Worm (Caenorhabditis elegans): ENCODE data around the gene spe-29.

The spe-29 gene

DNA sequence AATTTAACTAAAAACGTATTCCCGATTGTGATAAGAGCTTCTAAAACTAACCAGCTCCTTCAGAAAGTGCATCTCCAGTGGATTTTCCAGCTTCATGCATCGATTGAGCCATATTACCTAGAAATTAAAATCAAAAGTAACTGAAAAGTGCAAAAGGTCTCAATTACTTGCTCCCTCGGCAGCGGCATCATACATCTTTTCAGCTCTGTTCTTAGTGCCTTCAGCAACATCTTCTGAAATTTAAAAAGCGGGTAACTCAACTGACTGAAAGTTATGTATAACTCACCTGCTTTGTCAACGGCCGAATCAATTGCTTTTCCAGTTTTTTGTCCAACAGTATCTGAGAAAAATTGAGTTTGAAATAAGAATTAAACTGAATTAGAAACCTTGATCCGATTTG is 9.3 kb upstream of the spe-29 start:
- TF ChIP-seq ceh-36 (tag; optimal IDR thresholded peaks at IDR 0.05), result no peak
- TF ChIP-seq hmg-4 (GFP tag; optimal IDR thresholded peaks at IDR 0.05), result no peak
- TF ChIP-seq tra-4 (tag; optimal IDR thresholded peaks at IDR 0.05), result no peak
- TF ChIP-seq ceh-13 (GFP tag; optimal IDR thresholded peaks at IDR 0.05), result no peak
- TF ChIP-seq tbx-37 (GFP tag; conservative IDR thresholded peaks at IDR 0.05), result no peak
- TF ChIP-seq tbx-11 (GFP tag; IDR thresholded peaks at IDR 0.05), result no peak
- no peak for TF ChIP-seq scrt-1 (GFP tag; IDR thresholded peaks at IDR 0.05)
- no peak for TF ChIP-seq sea-1 (GFP tag; conservative IDR thresholded peaks at IDR 0.05)
- TF ChIP-seq ama-1 (optimal IDR thresholded peaks at IDR 0.05), result no peak
- TF ChIP-seq B0310.2 (tag; optimal IDR thresholded peaks at IDR 0.05), result no peak
- TF ChIP-seq pes-1 (GFP tag; IDR thresholded peaks at IDR 0.05), result no peak
- no peak for TF ChIP-seq aly-1 (tag; optimal IDR thresholded peaks at IDR 0.05)
- no peak for TF ChIP-seq ets-7 (tag; optimal IDR thresholded peaks at IDR 0.05)
- TF ChIP-seq F13C5.2 (tag; optimal IDR thresholded peaks at IDR 0.05), result no peak
- no peak for TF ChIP-seq hmbx-1 (tag; optimal IDR thresholded peaks at IDR 0.05)
- TF ChIP-seq hnd-1 (tag; optimal IDR thresholded peaks at IDR 0.05), result no peak
- no peak for TF ChIP-seq flt-1 (GFP tag; IDR thresholded peaks at IDR 0.05)

DNA sequence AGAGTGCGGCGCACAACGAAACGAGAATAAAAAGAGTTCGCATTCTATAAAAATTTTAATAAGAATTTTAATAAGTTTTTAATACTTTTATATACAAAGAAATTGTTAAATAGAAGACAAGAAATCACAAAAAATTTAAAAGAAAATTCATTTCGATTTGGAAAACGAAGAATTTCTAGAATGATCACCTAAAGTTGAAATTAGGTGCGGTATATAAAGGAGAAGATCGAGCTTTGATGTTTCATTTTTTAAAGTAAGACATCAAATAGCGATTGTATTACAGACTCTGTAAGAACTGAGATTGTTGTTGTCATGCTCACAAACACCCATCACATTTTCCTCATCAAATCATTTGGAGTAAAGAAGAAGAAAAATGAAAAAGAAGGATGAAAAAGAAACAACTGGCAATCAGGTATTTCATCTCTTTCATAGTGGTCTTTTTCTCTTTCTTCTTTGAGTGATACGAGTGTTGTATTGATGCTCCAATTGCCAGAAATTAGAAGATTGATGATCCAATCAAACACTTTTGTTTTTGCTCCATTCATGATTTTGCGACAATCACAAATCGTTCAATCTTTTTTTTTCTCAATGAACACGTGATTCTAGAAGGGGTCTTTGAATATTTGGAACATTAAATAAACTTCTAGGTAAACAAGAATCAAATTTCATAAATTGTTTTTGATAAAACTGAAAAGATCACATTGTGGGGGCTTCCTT is 5.3 kb upstream of the spe-29 start, which contains the start of gene dur-1:
dur-1 (minus strand) TSS at position 51 of the 717 bp plus-strand sequence.
- TF ChIP-seq ets-7 (tag; optimal IDR thresholded peaks at IDR 0.05) (no peak), scrt-1 (GFP tag; IDR thresholded peaks at IDR 0.05) (no peak), sea-1 (GFP tag; conservative IDR thresholded peaks at IDR 0.05) (no peak), F13C5.2 (tag; optimal IDR thresholded peaks at IDR 0.05) (no peak), ama-1 (optimal IDR thresholded peaks at IDR 0.05) (no peak), ceh-13 (GFP tag; optimal IDR thresholded peaks at IDR 0.05) (no peak), hmg-4 (GFP tag; optimal IDR thresholded peaks at IDR 0.05) (no peak), aly-1 (tag; optimal IDR thresholded peaks at IDR 0.05) (no peak), ceh-36 (tag; optimal IDR thresholded peaks at IDR 0.05) (no peak), tra-4 (tag; optimal IDR thresholded peaks at IDR 0.05) (no peak), hnd-1 (tag; optimal IDR thresholded peaks at IDR 0.05) (no peak), tbx-11 (GFP tag; IDR thresholded peaks at IDR 0.05) (no peak), hmbx-1 (tag; optimal IDR thresholded peaks at IDR 0.05) (no peak), tbx-37 (GFP tag; conservative IDR thresholded peaks at IDR 0.05) (no peak), pes-1 (GFP tag; IDR thresholded peaks at IDR 0.05) (no peak), B0310.2 (tag; optimal IDR thresholded peaks at IDR 0.05) (no peak), flt-1 (GFP tag; IDR thresholded peaks at IDR 0.05) (no peak)

DNA sequence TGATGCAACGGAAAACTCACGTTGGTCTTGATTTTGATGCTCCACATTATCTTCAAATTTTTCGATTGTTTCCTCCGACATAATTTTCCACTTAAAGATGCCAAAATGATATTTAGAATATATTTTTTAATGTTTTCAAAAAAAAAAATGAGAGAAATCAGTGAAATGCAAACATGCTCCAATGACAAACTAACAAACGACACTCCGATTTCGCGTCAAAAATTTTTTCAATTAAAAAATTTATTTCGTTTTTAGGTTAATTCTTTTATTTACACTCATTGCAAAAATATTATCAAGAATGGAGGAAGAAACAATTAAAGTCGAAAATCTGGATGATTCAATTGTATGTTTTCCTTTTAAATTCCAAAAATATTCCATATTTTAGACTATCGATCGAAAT is 1.6 kb upstream of the spe-29 start, which contains the start of the genes trmt-10A and F25H8.2:
trmt-10A (minus strand) TSS at position 159 of the 400 bp plus-strand sequence.
F25H8.2 (plus strand) TSS at position 181 of the 400 bp plus-strand sequence.
- TF ChIP-seq ets-7 (tag; optimal IDR thresholded peaks at IDR 0.05) (no peak), B0310.2 (tag; optimal IDR thresholded peaks at IDR 0.05) (no peak), flt-1 (GFP tag; IDR thresholded peaks at IDR 0.05) (no peak), tbx-37 (GFP tag; conservative IDR thresholded peaks at IDR 0.05) (no peak), sea-1 (GFP tag; conservative IDR thresholded peaks at IDR 0.05) (no peak), ceh-13 (GFP tag; optimal IDR thresholded peaks at IDR 0.05) (no peak), hmg-4 (GFP tag; optimal IDR thresholded peaks at IDR 0.05) (no peak), ama-1 (optimal IDR thresholded peaks at IDR 0.05) (no peak), ceh-36 (tag; optimal IDR thresholded peaks at IDR 0.05) (no peak), F13C5.2 (tag; optimal IDR thresholded peaks at IDR 0.05) (no peak), pes-1 (GFP tag; IDR thresholded peaks at IDR 0.05) (no peak), aly-1 (tag; optimal IDR thresholded peaks at IDR 0.05) (no peak), tbx-11 (GFP tag; IDR thresholded peaks at IDR 0.05) (no peak), scrt-1 (GFP tag; IDR thresholded peaks at IDR 0.05) (no peak)

DNA sequence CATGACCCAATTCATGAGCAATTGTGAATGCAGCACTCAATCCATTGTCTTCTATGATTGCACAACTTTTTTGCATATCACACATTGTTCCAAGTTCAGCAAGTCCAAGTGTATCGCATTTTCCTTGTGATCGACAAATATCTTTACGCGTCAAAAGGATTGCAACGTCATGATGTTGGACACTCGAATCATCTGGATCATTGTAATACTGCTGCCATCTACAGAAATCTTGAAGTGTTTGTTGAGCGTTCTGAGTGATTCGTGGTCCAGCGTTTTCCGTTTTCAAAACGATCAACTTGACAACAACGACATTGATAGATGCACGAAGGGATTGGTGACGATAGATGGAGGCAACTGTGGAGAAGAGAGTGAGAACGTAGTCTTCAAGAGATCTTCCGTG is 9.5 kb downstream of the spe-29 start:
- no peak for TF ChIP-seq hnd-1 (tag; optimal IDR thresholded peaks at IDR 0.05)
- no peak for TF ChIP-seq scrt-1 (GFP tag; IDR thresholded peaks at IDR 0.05)
- no peak for TF ChIP-seq tbx-37 (GFP tag; conservative IDR thresholded peaks at IDR 0.05)
- TF ChIP-seq tra-4 (tag; optimal IDR thresholded peaks at IDR 0.05), result no peak
- no peak for TF ChIP-seq hmg-4 (GFP tag; optimal IDR thresholded peaks at IDR 0.05)

DNA sequence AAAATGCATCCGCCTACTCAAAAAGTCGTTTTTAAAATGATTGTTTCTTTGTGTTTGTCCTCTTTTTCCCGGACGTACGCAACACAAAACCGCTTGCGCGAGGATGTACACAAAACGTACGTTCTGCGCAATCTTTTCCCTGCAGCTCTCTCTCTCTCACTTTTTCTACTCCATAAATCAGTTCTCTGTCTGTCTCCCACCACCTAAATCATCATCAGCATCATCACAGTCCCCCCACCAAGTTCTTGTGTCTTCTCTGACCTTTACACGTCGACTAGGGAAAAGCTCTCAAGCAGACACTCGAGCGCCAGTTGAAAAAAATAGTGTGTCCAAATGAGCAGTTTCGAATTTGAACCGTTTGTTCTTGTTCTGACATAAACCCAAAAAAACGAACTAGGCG is 10.6 kb downstream of the spe-29 start:
- TF ChIP-seq tra-4 (tag; optimal IDR thresholded peaks at IDR 0.05) (no peak), ama-1 (optimal IDR thresholded peaks at IDR 0.05) (no peak), F13C5.2 (tag; optimal IDR thresholded peaks at IDR 0.05) (no peak), sea-1 (GFP tag; conservative IDR thresholded peaks at IDR 0.05) (no peak)

DNA sequence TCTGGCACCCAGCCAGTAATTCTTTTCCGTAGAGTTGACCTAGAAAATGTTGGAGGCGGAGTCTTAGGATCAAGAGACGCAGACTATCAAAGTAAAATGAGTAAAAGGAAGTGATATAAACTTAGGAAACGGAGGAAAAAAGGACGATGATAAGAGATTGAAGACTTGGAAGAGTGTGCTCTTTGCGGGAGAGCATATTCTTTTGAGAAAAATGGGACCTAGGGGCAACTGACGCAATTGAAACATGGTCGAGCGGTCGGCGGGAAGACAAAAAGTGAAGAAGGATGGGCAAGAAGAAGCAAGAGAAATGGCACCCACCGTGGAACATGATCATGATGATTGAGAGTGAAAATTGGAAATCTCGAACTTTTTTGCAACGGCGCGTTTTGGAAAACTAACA is 14.4 kb downstream of the spe-29 start:
- TF ChIP-seq scrt-1 (GFP tag; IDR thresholded peaks at IDR 0.05) (no peak), tra-4 (tag; optimal IDR thresholded peaks at IDR 0.05) (no peak), B0310.2 (tag; optimal IDR thresholded peaks at IDR 0.05) (no peak), ets-7 (tag; optimal IDR thresholded peaks at IDR 0.05) (no peak), ceh-36 (tag; optimal IDR thresholded peaks at IDR 0.05) (no peak), tbx-11 (GFP tag; IDR thresholded peaks at IDR 0.05) (no peak)

DNA sequence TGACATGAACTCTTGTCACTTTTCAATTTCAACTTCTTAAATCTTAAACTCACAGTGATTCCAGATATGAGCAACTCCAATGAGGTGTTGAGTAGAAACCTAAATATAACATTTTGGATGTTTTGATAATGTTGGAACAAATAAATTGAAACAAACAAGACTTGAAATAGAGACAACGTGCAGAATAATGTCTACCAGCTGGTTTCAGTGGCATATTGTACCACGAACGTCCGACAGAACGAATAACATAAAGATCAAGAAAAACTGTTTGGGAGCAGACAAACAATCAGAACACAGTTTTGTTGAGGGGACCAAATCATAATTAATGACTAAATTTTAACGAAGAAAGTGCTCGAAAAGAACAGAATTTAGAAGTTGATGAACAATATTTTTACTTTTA is 19.7 kb downstream of the spe-29 start, which contains the start of gene gon-1:
gon-1 (minus strand) TSS at position 101 of the 400 bp plus-strand sequence.
- no peak for TF ChIP-seq scrt-1 (GFP tag; IDR thresholded peaks at IDR 0.05)

DNA sequence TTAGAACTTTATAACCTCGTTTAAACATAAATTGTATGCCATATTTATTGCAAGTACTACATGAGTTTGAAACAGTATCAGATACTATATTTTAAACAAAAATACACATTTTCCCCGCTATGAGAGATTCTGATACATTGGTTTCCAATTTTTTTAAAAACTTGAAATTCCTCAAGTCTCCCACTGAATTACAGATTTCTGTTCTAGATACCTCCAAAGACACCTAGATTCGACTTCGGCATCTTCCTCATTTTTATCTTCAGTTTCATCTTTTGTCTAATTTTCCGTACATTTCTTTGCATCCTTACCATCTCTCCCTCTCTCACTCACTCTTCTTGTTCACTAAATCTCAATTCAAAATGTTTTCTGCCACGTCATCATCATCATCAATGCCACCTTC is 30.3 kb downstream of the spe-29 start, which contains the start of gene T13H10.2:
T13H10.2 (plus strand) TSS at position 301 of the 400 bp plus-strand sequence.
- TF ChIP-seq ceh-13 (GFP tag; optimal IDR thresholded peaks at IDR 0.05) (no peak), tra-4 (tag; optimal IDR thresholded peaks at IDR 0.05) (no peak), ceh-36 (tag; optimal IDR thresholded peaks at IDR 0.05) (no peak), ama-1 (optimal IDR thresholded peaks at IDR 0.05) (no peak), ets-7 (tag; optimal IDR thresholded peaks at IDR 0.05) (no peak), flt-1 (GFP tag; IDR thresholded peaks at IDR 0.05) (no peak), pes-1 (GFP tag; IDR thresholded peaks at IDR 0.05) (no peak), hmbx-1 (tag; optimal IDR thresholded peaks at IDR 0.05) (no peak), tbx-11 (GFP tag; IDR thresholded peaks at IDR 0.05) (no peak), hnd-1 (tag; optimal IDR thresholded peaks at IDR 0.05) (no peak), sea-1 (GFP tag; conservative IDR thresholded peaks at IDR 0.05) (no peak), aly-1 (tag; optimal IDR thresholded peaks at IDR 0.05) (no peak), scrt-1 (GFP tag; IDR thresholded peaks at IDR 0.05) (no peak), F13C5.2 (tag; optimal IDR thresholded peaks at IDR 0.05) (no peak), hmg-4 (GFP tag; optimal IDR thresholded peaks at IDR 0.05) (no peak), B0310.2 (tag; optimal IDR thresholded peaks at IDR 0.05) (no peak)
